Fruit fly (Drosophila melanogaster): Measurements from ENCODE around the gene Tpi.
A peak's percentile ranks its signal among the peaks of the same experiment; 100 is the strongest.

The Tpi gene

DNA sequence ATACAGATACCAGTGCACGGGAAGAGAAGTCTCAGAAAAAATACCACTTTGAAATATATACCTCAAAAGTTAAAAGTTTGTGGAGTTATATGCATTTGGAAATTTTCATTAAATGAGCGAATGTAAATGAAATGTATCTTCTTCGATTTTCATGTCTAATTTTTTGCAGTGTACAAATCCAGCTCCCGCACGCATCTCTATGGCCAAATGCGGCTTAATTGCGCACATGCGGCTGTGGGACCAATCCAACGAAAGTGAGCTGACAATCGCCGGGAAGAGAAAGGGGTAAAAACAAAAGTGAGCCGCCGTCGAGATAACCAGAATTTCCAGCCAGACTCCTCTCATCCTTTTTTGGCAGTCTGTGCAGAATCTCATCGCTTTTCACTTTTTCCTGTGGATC, 29.8 kb upstream of the Tpi start (continued):
- TF ChIP-seq bsh (GFP tag; optimal IDR thresholded peaks at IDR 0.05) (peak in 1 of 2 experiments; percentile 45), Sox100B (GFP tag; optimal IDR thresholded peaks at IDR 0.05) (peak; percentile 20), stc (GFP tag; IDR thresholded peaks at IDR 0.05) (peak; percentile 52; the same call in 1 of the 2 replicates), CG18262 (tag; optimal IDR thresholded peaks at IDR 0.05) (peak; percentile 40), ara (GFP tag; IDR thresholded peaks at IDR 0.05) (peak; percentile 48; the same call in 1 of the 2 replicates), Fer2 (tag; optimal IDR thresholded peaks at IDR 0.05) (no peak), tgo (GFP tag; IDR thresholded peaks at IDR 0.05) (0 out of 3 replicates have a peak, but pooled peaks have one; percentile 26), Aef1 (GFP tag; IDR thresholded peaks at IDR 0.05) (no peak), Pdp1 (GFP tag; optimal IDR thresholded peaks at IDR 0.05) (peak in 1 of 2 experiments; percentile 26), slp2 (GFP tag; optimal IDR thresholded peaks at IDR 0.05) (peak; percentile 17), esg (GFP tag; conservative IDR thresholded peaks at IDR 0.05) (peak; percentile 45), sr (GFP tag; IDR thresholded peaks at IDR 0.05) (0 out of 3 replicates have a peak, but pooled peaks have one; percentile 29), Oli (tag; optimal IDR thresholded peaks at IDR 0.05) (peak; percentile 28), HLH3B (GFP tag; IDR thresholded peaks at IDR 0.05) (peak; percentile 64), CG4707 (GFP tag; optimal IDR thresholded peaks at IDR 0.05) (peak; percentile 16), unpg (GFP tag; optimal IDR thresholded peaks at IDR 0.05) (peak; percentile 38), CG17328 (GFP tag; IDR thresholded peaks at IDR 0.05) (peak; percentile 53), CG17361 (GFP tag; IDR thresholded peaks at IDR 0.05) (no peak), NfI (GFP tag; optimal IDR thresholded peaks at IDR 0.05) (no peak), vvl (GFP tag; IDR thresholded peaks at IDR 0.05) (peak; percentile 84), lilli (GFP tag; optimal IDR thresholded peaks at IDR 0.05) (peak; percentile 6), CG2678 (tag; optimal IDR thresholded peaks at IDR 0.05) (peak; percentile 20), Drgx (GFP tag; IDR thresholded peaks at IDR 0.05) (peak; percentile 86), CG18476 (GFP tag; optimal IDR thresholded peaks at IDR 0.05) (no peak), CG30403 (GFP tag; optimal IDR thresholded peaks at IDR 0.05) (peak; percentile 32), ci (GFP tag; IDR thresholded peaks at IDR 0.05) (peak; percentile 85), gce (GFP tag; IDR thresholded peaks at IDR 0.05) (peak; percentile 54; the same call in 1 of the 3 replicates), CG10366 (GFP tag; IDR thresholded peaks at IDR 0.05) (peak; percentile 34), ewg (GFP tag; optimal IDR thresholded peaks at IDR 0.05) (peak; percentile 25), Xrp1 (GFP tag; IDR thresholded peaks at IDR 0.05) (peak; percentile 68; the same call in 1 of the 2 replicates), hkb (optimal IDR thresholded peaks at IDR 0.05) (no peak), hkb (GFP tag; IDR thresholded peaks at IDR 0.05) (peak; percentile 16; the same call in 1 of the 2 replicates), so (GFP tag; IDR thresholded peaks at IDR 0.05) (peak; percentile 77; the same call in 2 of the 3 replicates), CG17359 (tag; optimal IDR thresholded peaks at IDR 0.05) (peak; percentile 43), chif (GFP tag; optimal IDR thresholded peaks at IDR 0.05) (peak; percentile 14 to 18), az2 (GFP tag; optimal IDR thresholded peaks at IDR 0.05) (peak; percentile 35), Eip74EF (GFP tag; optimal IDR thresholded peaks at IDR 0.05) (peak in 1 of 2 experiments; percentile 42), Awh (GFP tag; IDR thresholded peaks at IDR 0.05) (peak; percentile 34; the same call in 1 of the 2 replicates), CG4820 (GFP tag; optimal IDR thresholded peaks at IDR 0.05) (peak; percentile 5), org-1 (GFP tag; optimal IDR thresholded peaks at IDR 0.05) (peak; percentile 19), CG32772 (GFP tag; IDR thresholded peaks at IDR 0.05) (0 out of 2 replicates have a peak, but pooled peaks have one; percentile 18), CG9876 (GFP tag; optimal IDR thresholded peaks at IDR 0.05) (no peak), Optix (GFP tag; IDR thresholded peaks at IDR 0.05) (peak; percentile 15; the same call in 1 of the 3 replicates), btn (GFP tag; optimal IDR thresholded peaks at IDR 0.05) (peak; percentile 27), CG11560 (tag; IDR thresholded peaks at IDR 0.05) (0 out of 3 replicates have a peak, but pooled peaks have one; percentile 33), lab (GFP tag; optimal IDR thresholded peaks at IDR 0.05) (peak; percentile 29), ttk (GFP tag; IDR thresholded peaks at IDR 0.05) (peak; percentile 48), CG8359 (GFP tag; optimal IDR thresholded peaks at IDR 0.05; ENCODE audit: borderline replicate concordance) (no peak), CG14014 (GFP tag; IDR thresholded peaks at IDR 0.05) (peak; percentile 58), CG11398 (GFP tag; optimal IDR thresholded peaks at IDR 0.05) (no peak), rib (GFP tag; IDR thresholded peaks at IDR 0.05) (no peak)
